Comparison of ENCODE assay signal across 1 fruit fly cellular context in the genomic region with DNA sequence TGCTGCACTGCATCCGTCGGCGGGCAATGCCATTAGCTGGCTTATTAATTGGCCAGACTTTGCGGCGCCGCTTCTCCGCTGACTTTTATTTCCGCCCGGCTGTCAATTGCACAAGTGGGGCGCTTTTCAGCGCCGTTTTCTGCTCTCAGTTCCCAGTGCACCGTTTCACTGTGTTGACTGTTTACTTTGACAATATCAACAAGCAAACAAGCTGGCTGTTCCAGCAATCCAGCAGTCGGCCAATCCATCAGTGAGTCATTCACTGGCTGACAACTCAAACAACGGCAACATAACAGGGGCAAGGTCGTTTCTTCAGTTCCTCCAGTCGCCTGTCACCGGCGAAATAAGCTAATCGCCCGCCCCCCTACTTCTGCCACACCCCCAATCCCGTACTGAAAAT.
A peak's percentile ranks its signal among the peaks of the same experiment; 100 is the strongest.
TF ChIP-seq lines count a peak whose summit lies in the region.

No protein-coding gene starts in this region.

TF ChIP-seq in whole organism, embryonic, 481 proteins besides CTCF, POLR2A, EP300 and RAD21 (continued from another document and continues in another):
- TF ChIP-seq tup (GFP tag; optimal IDR thresholded peaks at IDR 0.05; lab: Kevin White, UChicago) = peak; percentile 64
- peak; percentile 82 for TF ChIP-seq PHDP (tag; optimal IDR thresholded peaks at IDR 0.05; lab: Kevin White, UChicago)
- TF ChIP-seq CG17612 (GFP tag; IDR thresholded peaks at IDR 0.05; lab: Robert Waterston, UW) = 0 out of 2 replicates have a peak, but pooled peaks have one; percentile 47
- TF ChIP-seq salm (tag; optimal IDR thresholded peaks at IDR 0.05; lab: Kevin White, UChicago) = peak; percentile 75
- TF ChIP-seq Atf-2 (GFP tag; optimal IDR thresholded peaks at IDR 0.05; lab: Kevin White, UChicago) = peak; percentile 51
- peak; percentile 38; the same call in 1 of the 2 replicates for TF ChIP-seq klu (GFP tag; IDR thresholded peaks at IDR 0.05; lab: Robert Waterston, UW)
- no peak for TF ChIP-seq HmgD (GFP tag; optimal IDR thresholded peaks at IDR 0.05; lab: Kevin White, UChicago)
- peak; percentile 54 for TF ChIP-seq CG13624 (GFP tag; optimal IDR thresholded peaks at IDR 0.05; lab: Kevin White, UChicago)
- TF ChIP-seq seq (GFP tag; IDR thresholded peaks at IDR 0.05; lab: Robert Waterston, UW) = peak; percentile 85
- TF ChIP-seq CG17361 (GFP tag; IDR thresholded peaks at IDR 0.05; lab: Robert Waterston, UW) = peak; percentile 70; the same call in 2 of the 3 replicates
- peak; percentile 47 for TF ChIP-seq CG12391 (tag; optimal IDR thresholded peaks at IDR 0.05; lab: Kevin White, UChicago)
- peak; percentile 85 for TF ChIP-seq sim (GFP tag; IDR thresholded peaks at IDR 0.05; lab: Robert Waterston, UW)
- peak; percentile 16 for TF ChIP-seq CG34376 (GFP tag; optimal IDR thresholded peaks at IDR 0.05; lab: Kevin White, UChicago)
- TF ChIP-seq TFAM (GFP tag; optimal IDR thresholded peaks at IDR 0.05; lab: Kevin White, UChicago) = peak; percentile 24
- no peak for TF ChIP-seq ftz-f1 (GFP tag; optimal IDR thresholded peaks at IDR 0.05; lab: Kevin White, UChicago)
- TF ChIP-seq Nf-YA (GFP tag; IDR thresholded peaks at IDR 0.05; lab: Robert Waterston, UW) = peak; percentile 86
- TF ChIP-seq Hr78 (GFP tag; optimal IDR thresholded peaks at IDR 0.05; lab: Kevin White, UChicago) = no peak
- peak; percentile 76 for TF ChIP-seq kah (GFP tag; optimal IDR thresholded peaks at IDR 0.05; lab: Kevin White, UChicago)
- TF ChIP-seq jumu (GFP tag; optimal IDR thresholded peaks at IDR 0.05; lab: Kevin White, UChicago) = peak; percentile 69
- peak; percentile 74 for TF ChIP-seq Rfx (GFP tag; IDR thresholded peaks at IDR 0.05; lab: Robert Waterston, UW)
- TF ChIP-seq tin (GFP tag; optimal IDR thresholded peaks at IDR 0.05; lab: Kevin White, UChicago) = peak; percentile 52
- TF ChIP-seq wdn (GFP tag; IDR thresholded peaks at IDR 0.05; lab: Robert Waterston, UW) = peak; percentile 64
- no peak for TF ChIP-seq cad (GFP tag; optimal IDR thresholded peaks at IDR 0.05; lab: Kevin White, UChicago)
- peak; percentile 89 for TF ChIP-seq CG18599 (GFP tag; optimal IDR thresholded peaks at IDR 0.05; lab: Kevin White, UChicago)
- 0 out of 2 replicates have a peak, but pooled peaks have one; percentile 42 for TF ChIP-seq CG16779 (GFP tag; IDR thresholded peaks at IDR 0.05; lab: Robert Waterston, UW)
- TF ChIP-seq crc (GFP tag; optimal IDR thresholded peaks at IDR 0.05; lab: Kevin White, UChicago) = peak; percentile 72
- peak; percentile 1 for TF ChIP-seq Abd-B (GFP tag; optimal IDR thresholded peaks at IDR 0.05; lab: Kevin White, UChicago)
- TF ChIP-seq CG3407 (GFP tag; optimal IDR thresholded peaks at IDR 0.05; lab: Kevin White, UChicago) = peak; percentile 93
- TF ChIP-seq ac (GFP tag; optimal IDR thresholded peaks at IDR 0.05; lab: Kevin White, UChicago) = peak; percentile 41
- TF ChIP-seq C15 (GFP tag; IDR thresholded peaks at IDR 0.05; lab: Robert Waterston, UW) = peak; percentile 56; the same call in 1 of the 3 replicates
- no peak for TF ChIP-seq Elba2 (GFP tag; optimal IDR thresholded peaks at IDR 0.05; lab: Kevin White, UChicago)
- no peak for TF ChIP-seq hth (optimal IDR thresholded peaks at IDR 0.05; lab: Kevin White, UChicago)
- TF ChIP-seq dan (GFP tag; IDR thresholded peaks at IDR 0.05; lab: Robert Waterston, UW) = no peak
- peak; percentile 36 for TF ChIP-seq CG12744 (GFP tag; optimal IDR thresholded peaks at IDR 0.05; lab: Kevin White, UChicago)
- no peak for TF ChIP-seq lilli (GFP tag; optimal IDR thresholded peaks at IDR 0.05; lab: Kevin White, UChicago)
- TF ChIP-seq CG7928 (GFP tag; optimal IDR thresholded peaks at IDR 0.05; lab: Kevin White, UChicago) = peak; percentile 33
- peak; percentile 81 for TF ChIP-seq ara (GFP tag; IDR thresholded peaks at IDR 0.05; lab: Robert Waterston, UW)
- no peak for TF ChIP-seq Hr39 (optimal IDR thresholded peaks at IDR 0.05; lab: Kevin White, UChicago)
- TF ChIP-seq fd96Cb (tag; optimal IDR thresholded peaks at IDR 0.05; lab: Kevin White, UChicago) = peak; percentile 56
- TF ChIP-seq CG2202 (tag; optimal IDR thresholded peaks at IDR 0.05; lab: Kevin White, UChicago) = peak; percentile 77
- peak; percentile 59; the same call in 1 of the 2 replicates for TF ChIP-seq E2f1 (GFP tag; IDR thresholded peaks at IDR 0.05; lab: Robert Waterston, UW)
- TF ChIP-seq CG30431 (GFP tag; optimal IDR thresholded peaks at IDR 0.05; lab: Kevin White, UChicago) = peak; percentile 63
- TF ChIP-seq NK7.1 (GFP tag; optimal IDR thresholded peaks at IDR 0.05; lab: Kevin White, UChicago) = peak; percentile 73
- peak; percentile 94 for TF ChIP-seq lab (GFP tag; optimal IDR thresholded peaks at IDR 0.05; lab: Kevin White, UChicago)
- peak; percentile 50 for TF ChIP-seq CG11696 (GFP tag; IDR thresholded peaks at IDR 0.05; lab: Robert Waterston, UW)
- peak; percentile 43 for TF ChIP-seq CG30403 (GFP tag; optimal IDR thresholded peaks at IDR 0.05; lab: Kevin White, UChicago)
- TF ChIP-seq CG2875 (GFP tag; optimal IDR thresholded peaks at IDR 0.05; lab: Kevin White, UChicago) = peak; percentile 93
- TF ChIP-seq CG18619 (GFP tag; optimal IDR thresholded peaks at IDR 0.05; lab: Kevin White, UChicago) = peak; percentile 85
- TF ChIP-seq ash1 (GFP tag; optimal IDR thresholded peaks at IDR 0.05; lab: Kevin White, UChicago) = peak; percentile 32
- TF ChIP-seq emc (GFP tag; optimal IDR thresholded peaks at IDR 0.05; lab: Kevin White, UChicago) = peak; percentile 46
- TF ChIP-seq sr (GFP tag; IDR thresholded peaks at IDR 0.05; lab: Robert Waterston, UW) = peak; percentile 83
- peak; percentile 76 for TF ChIP-seq pb (GFP tag; optimal IDR thresholded peaks at IDR 0.05; lab: Kevin White, UChicago)
- TF ChIP-seq peb (GFP tag; IDR thresholded peaks at IDR 0.05; lab: Robert Waterston, UW) = 0 out of 2 replicates have a peak, but pooled peaks have one; percentile 15
- TF ChIP-seq CG11247 (GFP tag; IDR thresholded peaks at IDR 0.05; lab: Robert Waterston, UW) = peak; percentile 75
- peak; percentile 85 for TF ChIP-seq Camta (GFP tag; optimal IDR thresholded peaks at IDR 0.05; lab: Kevin White, UChicago)
- peak; percentile 26 for TF ChIP-seq trem (tag; optimal IDR thresholded peaks at IDR 0.05; lab: Kevin White, UChicago)
- peak; percentile 94 for TF ChIP-seq Awh (GFP tag; IDR thresholded peaks at IDR 0.05; lab: Robert Waterston, UW)
- peak; percentile 78 for TF ChIP-seq ap (GFP tag; IDR thresholded peaks at IDR 0.05; lab: Robert Waterston, UW)
- TF ChIP-seq Gug (GFP tag; IDR thresholded peaks at IDR 0.05; lab: Robert Waterston, UW) = no peak; the same call in 3 of the 4 replicates
- TF ChIP-seq Sry-δ (GFP tag; optimal IDR thresholded peaks at IDR 0.05; lab: Kevin White, UChicago) = peak; percentile 44
- TF ChIP-seq sima (GFP tag; optimal IDR thresholded peaks at IDR 0.05; lab: Kevin White, UChicago) = peak; percentile 58
- TF ChIP-seq CG10209 (GFP tag; optimal IDR thresholded peaks at IDR 0.05; lab: Kevin White, UChicago) = peak; percentile 90
- TF ChIP-seq CG34224 (GFP tag; IDR thresholded peaks at IDR 0.05; lab: Robert Waterston, UW; ENCODE audit: partially characterized antibody) = no peak
- TF ChIP-seq p53 (GFP tag; optimal IDR thresholded peaks at IDR 0.05; lab: Kevin White, UChicago) = peak; percentile 73
- TF ChIP-seq insv (GFP tag; optimal IDR thresholded peaks at IDR 0.05; lab: Kevin White, UChicago) = peak in 1 of 2 experiments; percentile 18
- no peak for TF ChIP-seq ro (GFP tag; IDR thresholded peaks at IDR 0.05; lab: Robert Waterston, UW)
- TF ChIP-seq esg (GFP tag; conservative IDR thresholded peaks at IDR 0.05; lab: Robert Waterston, UW) = no peak; the same call in 1 of the 2 replicates
- peak; percentile 81 for TF ChIP-seq CG12659 (GFP tag; optimal IDR thresholded peaks at IDR 0.05; lab: Kevin White, UChicago)
- TF ChIP-seq Oli (tag; optimal IDR thresholded peaks at IDR 0.05; lab: Kevin White, UChicago) = peak; percentile 61
- TF ChIP-seq scrt (GFP tag; optimal IDR thresholded peaks at IDR 0.05; lab: Kevin White, UChicago) = peak; percentile 62
- TF ChIP-seq gce (GFP tag; IDR thresholded peaks at IDR 0.05; lab: Robert Waterston, UW) = peak; percentile 94
- TF ChIP-seq bbx (GFP tag; IDR thresholded peaks at IDR 0.05; lab: Robert Waterston, UW; ENCODE audit: partially characterized antibody) = no peak
- no peak for TF ChIP-seq Bgb (GFP tag; IDR thresholded peaks at IDR 0.05; lab: Robert Waterston, UW; ENCODE audit: partially characterized antibody)
- TF ChIP-seq CG2129 (GFP tag; IDR thresholded peaks at IDR 0.05; lab: Robert Waterston, UW; ENCODE audit: partially characterized antibody) = no peak
- peak; percentile 64; the same call in 2 of the 3 replicates for TF ChIP-seq Mrtf (GFP tag; IDR thresholded peaks at IDR 0.05; lab: Robert Waterston, UW)
- peak; percentile 71 for TF ChIP-seq schlank (tag; optimal IDR thresholded peaks at IDR 0.05; lab: Kevin White, UChicago)
- TF ChIP-seq CG12299 (tag; optimal IDR thresholded peaks at IDR 0.05; lab: Kevin White, UChicago) = peak; percentile 56
- peak; percentile 82 for TF ChIP-seq CG12236 (GFP tag; optimal IDR thresholded peaks at IDR 0.05; lab: Kevin White, UChicago)
- peak; percentile 33; the same call in 1 of the 2 replicates for TF ChIP-seq CG4404 (GFP tag; IDR thresholded peaks at IDR 0.05; lab: Robert Waterston, UW)
- peak; percentile 94 for TF ChIP-seq ci (GFP tag; IDR thresholded peaks at IDR 0.05; lab: Robert Waterston, UW)
- no peak for TF ChIP-seq ham (GFP tag; IDR thresholded peaks at IDR 0.05; lab: Robert Waterston, UW)
- TF ChIP-seq Fer3 (tag; optimal IDR thresholded peaks at IDR 0.05; lab: Kevin White, UChicago) = peak; percentile 77
- peak; percentile 72 for TF ChIP-seq H15 (GFP tag; IDR thresholded peaks at IDR 0.05; lab: Robert Waterston, UW)
- peak; percentile 49 for TF ChIP-seq Kr (GFP tag; optimal IDR thresholded peaks at IDR 0.05; lab: Kevin White, UChicago)
- TF ChIP-seq CG17912 (GFP tag; optimal IDR thresholded peaks at IDR 0.05; lab: Kevin White, UChicago) = peak; percentile 94
- TF ChIP-seq Taf1 (GFP tag; IDR thresholded peaks at IDR 0.05; lab: Robert Waterston, UW) = no peak; the same call in 1 of the 2 replicates
- peak; percentile 61 for TF ChIP-seq repo (GFP tag; optimal IDR thresholded peaks at IDR 0.05; lab: Kevin White, UChicago)
- TF ChIP-seq CG8281 (tag; optimal IDR thresholded peaks at IDR 0.05; lab: Kevin White, UChicago) = peak; percentile 96
- peak; percentile 39 for TF ChIP-seq Hr3 (GFP tag; optimal IDR thresholded peaks at IDR 0.05; lab: Kevin White, UChicago)
- no peak for TF ChIP-seq CG1832 (GFP tag; optimal IDR thresholded peaks at IDR 0.05; lab: Kevin White, UChicago)
- TF ChIP-seq chn (GFP tag; optimal IDR thresholded peaks at IDR 0.05; lab: Kevin White, UChicago) = peak; percentile 28
- TF ChIP-seq CG4328 (GFP tag; optimal IDR thresholded peaks at IDR 0.05; lab: Kevin White, UChicago) = peak; percentile 77
- TF ChIP-seq Nf-YC (tag; optimal IDR thresholded peaks at IDR 0.05; lab: Kevin White, UChicago) = peak; percentile 54
- 0 out of 3 replicates have a peak, but pooled peaks have one; percentile 24 for TF ChIP-seq CG2889 (GFP tag; IDR thresholded peaks at IDR 0.05; lab: Robert Waterston, UW)
- TF ChIP-seq Max (GFP tag; optimal IDR thresholded peaks at IDR 0.05; lab: Kevin White, UChicago) = peak; percentile 42
- TF ChIP-seq YL-1 (GFP tag; optimal IDR thresholded peaks at IDR 0.05; lab: Kevin White, UChicago) = peak; percentile 89
- TF ChIP-seq ERR (GFP tag; optimal IDR thresholded peaks at IDR 0.05; lab: Kevin White, UChicago) = peak; percentile 34
- no peak for TF ChIP-seq hkb (optimal IDR thresholded peaks at IDR 0.05; lab: Kevin White, UChicago)
- TF ChIP-seq hkb (GFP tag; IDR thresholded peaks at IDR 0.05; lab: Robert Waterston, UW) = peak; percentile 91
- TF ChIP-seq Deaf1 (tag; optimal IDR thresholded peaks at IDR 0.05; lab: Kevin White, UChicago) = no peak
- peak; percentile 44 for TF ChIP-seq CG4282 (GFP tag; optimal IDR thresholded peaks at IDR 0.05; lab: Kevin White, UChicago)
- peak; percentile 82 for TF ChIP-seq CG11723 (GFP tag; optimal IDR thresholded peaks at IDR 0.05; lab: Kevin White, UChicago)
- TF ChIP-seq gcm2 (GFP tag; optimal IDR thresholded peaks at IDR 0.05; lab: Kevin White, UChicago) = no peak
- peak; percentile 99 for TF ChIP-seq ATbp (GFP tag; optimal IDR thresholded peaks at IDR 0.05; lab: Kevin White, UChicago)
- TF ChIP-seq Lim3 (GFP tag; IDR thresholded peaks at IDR 0.05; lab: Robert Waterston, UW) = no peak
- no peak for TF ChIP-seq Tbp (GFP tag; optimal IDR thresholded peaks at IDR 0.05; lab: Kevin White, UChicago)
- TF ChIP-seq CG14860 (GFP tag; IDR thresholded peaks at IDR 0.05; lab: Robert Waterston, UW; ENCODE audit: partially characterized antibody) = no peak
- TF ChIP-seq CrebB (tag; optimal IDR thresholded peaks at IDR 0.05; lab: Kevin White, UChicago) = peak; percentile 79
- TF ChIP-seq vvl (GFP tag; IDR thresholded peaks at IDR 0.05; lab: Robert Waterston, UW) = peak; percentile 82
- 0 out of 3 replicates have a peak, but pooled peaks have one; percentile 58 for TF ChIP-seq z (GFP tag; IDR thresholded peaks at IDR 0.05; lab: Robert Waterston, UW)
- 0 out of 2 replicates have a peak, but pooled peaks have one; percentile 29 for TF ChIP-seq crol (GFP tag; IDR thresholded peaks at IDR 0.05; lab: Robert Waterston, UW)
- TF ChIP-seq dmrt11E (tag; optimal IDR thresholded peaks at IDR 0.05; lab: Kevin White, UChicago) = peak; percentile 59
- TF ChIP-seq CG11398 (GFP tag; optimal IDR thresholded peaks at IDR 0.05; lab: Kevin White, UChicago) = peak; percentile 82
- peak; percentile 77 for TF ChIP-seq CG31365 (tag; optimal IDR thresholded peaks at IDR 0.05; lab: Kevin White, UChicago)
- peak; percentile 26 for TF ChIP-seq pfk (GFP tag; optimal IDR thresholded peaks at IDR 0.05; lab: Kevin White, UChicago)
- peak; percentile 30; the same call in 1 of the 2 replicates for TF ChIP-seq CG7372 (GFP tag; IDR thresholded peaks at IDR 0.05; lab: Robert Waterston, UW)
- TF ChIP-seq ato (GFP tag; IDR thresholded peaks at IDR 0.05; lab: Robert Waterston, UW; ENCODE audit: partially characterized antibody) = no peak
- peak; percentile 38 for TF ChIP-seq psq (GFP tag; optimal IDR thresholded peaks at IDR 0.05; lab: Kevin White, UChicago)
- no peak for TF ChIP-seq CG6791 (GFP tag; IDR thresholded peaks at IDR 0.05; lab: Robert Waterston, UW; ENCODE audit: partially characterized antibody)
- peak; percentile 30 for TF ChIP-seq nmo (GFP tag; optimal IDR thresholded peaks at IDR 0.05; lab: Kevin White, UChicago)
- peak; percentile 23 for TF ChIP-seq exex (tag; optimal IDR thresholded peaks at IDR 0.05; lab: Kevin White, UChicago)
- TF ChIP-seq HHEX (GFP tag; optimal IDR thresholded peaks at IDR 0.05; lab: Kevin White, UChicago) = peak; percentile 90
- peak; percentile 76 for TF ChIP-seq fd102C (GFP tag; optimal IDR thresholded peaks at IDR 0.05; lab: Kevin White, UChicago)
- TF ChIP-seq CG8478 (optimal IDR thresholded peaks at IDR 0.05; lab: Kevin White, UChicago) = no peak
